In genomic region chr3R:13645874-13646370, dm6 we compare ENCODE assay signal across 1 fruit fly cellular context.
TF ChIP-seq lines count a peak whose summit lies in the region.

Gene sqd, minus strand, starts transcription at chr3R:13646304.

TF ChIP-seq in whole organism, embryonic, 481 proteins besides CTCF, POLR2A, EP300 and RAD21 (continued from another document):
- no peak for TF ChIP-seq Dek (tag; optimal IDR thresholded peaks at IDR 0.05; lab: Kevin White, UChicago)
- TF ChIP-seq odd (GFP tag; optimal IDR thresholded peaks at IDR 0.05; lab: Kevin White, UChicago): peak; percentile 63
- no peak for TF ChIP-seq CG10959 (GFP tag; IDR thresholded peaks at IDR 0.05; lab: Robert Waterston, UW)
- peak; percentile 10 for TF ChIP-seq ewg (GFP tag; optimal IDR thresholded peaks at IDR 0.05; lab: Kevin White, UChicago)
- TF ChIP-seq NC2β (GFP tag; optimal IDR thresholded peaks at IDR 0.05; lab: Kevin White, UChicago): peak; percentile 69
- no peak; the same call in 1 of the 2 replicates for TF ChIP-seq lmd (GFP tag; IDR thresholded peaks at IDR 0.05; lab: Robert Waterston, UW)
- peak; percentile 39 for TF ChIP-seq CG9817 (tag; optimal IDR thresholded peaks at IDR 0.05; lab: Kevin White, UChicago)
- peak; percentile 32 for TF ChIP-seq CG15696 (tag; optimal IDR thresholded peaks at IDR 0.05; lab: Kevin White, UChicago)
- no peak for TF ChIP-seq usp (GFP tag; optimal IDR thresholded peaks at IDR 0.05; lab: Kevin White, UChicago)
- TF ChIP-seq CG17912 (GFP tag; optimal IDR thresholded peaks at IDR 0.05; lab: Kevin White, UChicago): peak; percentile 22
- no peak for TF ChIP-seq Kr (GFP tag; optimal IDR thresholded peaks at IDR 0.05; lab: Kevin White, UChicago)
- peak; percentile 61 for TF ChIP-seq caup (GFP tag; optimal IDR thresholded peaks at IDR 0.05; lab: Kevin White, UChicago; ENCODE audit: severe bottlenecking)
- peak; percentile 42 for TF ChIP-seq HHEX (GFP tag; optimal IDR thresholded peaks at IDR 0.05; lab: Kevin White, UChicago)
- peak; percentile 59 for TF ChIP-seq BtbVII (GFP tag; optimal IDR thresholded peaks at IDR 0.05; lab: Kevin White, UChicago)
- TF ChIP-seq zen2 (GFP tag; IDR thresholded peaks at IDR 0.05; lab: Robert Waterston, UW; ENCODE audit: partially characterized antibody): no peak
- peak; percentile 1 for TF ChIP-seq Antp (GFP tag; optimal IDR thresholded peaks at IDR 0.05; lab: Kevin White, UChicago)
- peak; percentile 46 for TF ChIP-seq CG18619 (GFP tag; optimal IDR thresholded peaks at IDR 0.05; lab: Kevin White, UChicago)
- no peak for TF ChIP-seq Atf-2 (GFP tag; optimal IDR thresholded peaks at IDR 0.05; lab: Kevin White, UChicago)
- TF ChIP-seq CG4707 (GFP tag; optimal IDR thresholded peaks at IDR 0.05; lab: Kevin White, UChicago): peak; percentile 8
- peak; percentile 41; the same call in 1 of the 2 replicates for TF ChIP-seq stc (GFP tag; IDR thresholded peaks at IDR 0.05; lab: Robert Waterston, UW)
- no peak for TF ChIP-seq lov (optimal IDR thresholded peaks at IDR 0.05; lab: Kevin White, UChicago)
- no peak for TF ChIP-seq lov (GFP tag; IDR thresholded peaks at IDR 0.05; lab: Robert Waterston, UW)
- no peak; the same call in 2 of the 3 replicates for TF ChIP-seq CG14050 (GFP tag; IDR thresholded peaks at IDR 0.05; lab: Robert Waterston, UW)
- no peak for TF ChIP-seq D19A (tag; optimal IDR thresholded peaks at IDR 0.05; lab: Kevin White, UChicago)
